Worm (Caenorhabditis elegans): ENCODE results near the gene dnj-2.

dnj-2 gene

DNA sequence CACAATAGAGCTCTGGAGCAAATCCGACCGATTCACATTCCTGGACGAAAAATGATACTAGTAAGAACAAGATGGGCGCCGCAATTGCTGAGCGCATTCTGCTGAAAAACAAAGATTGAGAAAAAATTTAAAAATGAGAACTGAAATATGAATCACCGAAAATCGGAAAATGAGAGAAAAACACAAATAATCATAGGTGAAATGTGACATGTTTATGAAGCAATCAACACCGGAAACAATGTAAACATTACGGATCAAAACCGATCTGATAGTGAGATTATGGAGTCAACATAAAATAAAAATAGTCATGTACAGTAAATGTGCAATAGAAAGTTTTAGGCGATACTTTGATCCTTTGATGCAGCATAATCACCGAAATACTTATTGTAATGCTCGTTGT lies at the start of gene dnj-2:
Gene dnj-2 (minus strand): TSS at position 101 of the 400 bp plus-strand sequence.
- TF ChIP-seq dao-5 (tag; optimal IDR thresholded peaks at IDR 0.05) (no peak), W03F9.2 (tag; optimal IDR thresholded peaks at IDR 0.05) (no peak), him-1 (tag; optimal IDR thresholded peaks at IDR 0.05) (no peak)

DNA sequence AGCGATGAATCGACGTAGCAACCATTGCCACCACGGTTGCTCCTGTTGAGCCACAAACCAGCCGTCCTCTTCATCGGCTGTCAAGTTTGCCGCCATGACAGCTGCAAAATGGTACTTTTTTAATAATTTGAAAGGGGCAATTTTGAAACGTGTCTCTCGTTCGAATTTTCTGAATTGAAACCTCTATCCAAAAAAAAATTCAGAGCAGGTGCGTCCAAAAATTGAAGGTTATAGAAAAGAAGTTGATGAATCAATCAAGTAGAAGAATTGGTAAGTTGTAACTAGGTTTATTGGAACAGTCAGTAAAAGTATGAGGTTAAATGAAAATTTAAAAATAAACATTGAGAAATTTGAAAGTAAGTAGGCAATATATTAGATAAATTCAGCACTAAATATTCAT lies 47.6 kb upstream of the dnj-2 start, which contains the start of gene T01G1.4:
Gene T01G1.4 (minus strand): TSS at position 101 of the 400 bp plus-strand sequence.
- no peak for TF ChIP-seq dao-5 (tag; optimal IDR thresholded peaks at IDR 0.05)
- TF ChIP-seq W03F9.2 (tag; optimal IDR thresholded peaks at IDR 0.05): no peak
- no peak for TF ChIP-seq him-1 (tag; optimal IDR thresholded peaks at IDR 0.05)

DNA sequence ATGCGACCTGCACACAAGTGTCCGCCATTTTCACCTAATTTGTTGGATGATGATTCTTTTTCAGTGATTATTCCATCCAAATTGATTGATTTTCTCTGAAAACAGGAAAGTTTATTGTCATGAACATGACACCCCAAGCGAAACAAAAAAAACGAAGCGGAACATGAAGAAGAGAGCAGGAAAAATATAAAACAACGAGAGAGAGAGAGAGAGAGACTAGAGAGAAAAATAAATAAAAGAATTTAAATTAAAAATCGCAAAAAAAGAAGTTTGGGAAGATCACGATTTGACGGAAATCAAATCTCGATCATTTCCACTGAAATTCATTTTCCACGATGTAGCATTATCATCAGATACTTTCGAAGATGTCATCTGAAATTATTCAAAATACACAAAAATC lies 46.0 kb upstream of the dnj-2 start, which contains the start of gene klp-12:
Gene klp-12 (minus strand): TSS at position 101 of the 400 bp plus-strand sequence.
- TF ChIP-seq him-1 (tag; optimal IDR thresholded peaks at IDR 0.05) (no peak), dao-5 (tag; optimal IDR thresholded peaks at IDR 0.05) (no peak), W03F9.2 (tag; optimal IDR thresholded peaks at IDR 0.05) (no peak)

DNA sequence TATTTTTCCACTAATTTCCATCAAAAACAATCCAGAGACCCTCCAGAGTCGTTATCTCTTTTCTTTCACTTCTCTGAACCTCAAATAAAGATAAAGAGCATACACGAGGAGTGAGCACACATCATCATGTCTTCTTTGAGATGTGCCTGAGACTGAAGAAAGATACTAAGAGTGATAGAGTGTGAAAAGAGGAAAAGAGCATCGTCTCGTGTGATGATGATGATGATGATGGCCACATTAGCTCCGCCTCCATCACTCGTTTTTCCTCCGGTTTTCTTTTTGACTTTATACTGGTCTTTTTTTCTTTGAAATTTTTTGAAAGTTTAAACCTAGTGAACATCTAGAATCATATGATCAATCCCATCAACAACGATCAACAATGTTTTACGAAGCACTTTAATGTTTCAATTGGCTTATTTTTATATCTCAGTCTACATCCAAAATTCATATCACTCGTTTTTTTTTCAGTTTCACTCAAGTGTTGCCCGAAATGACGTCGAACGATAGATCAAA lies 40.2 kb upstream of the dnj-2 start, which contains the start of gene T01G1.2:
Gene T01G1.2 (plus strand): TSS at position 463 of the 513 bp plus-strand sequence.
- TF ChIP-seq W03F9.2 (tag; optimal IDR thresholded peaks at IDR 0.05): no peak
- no peak for TF ChIP-seq dao-5 (tag; optimal IDR thresholded peaks at IDR 0.05)
- no peak for TF ChIP-seq him-1 (tag; optimal IDR thresholded peaks at IDR 0.05)

DNA sequence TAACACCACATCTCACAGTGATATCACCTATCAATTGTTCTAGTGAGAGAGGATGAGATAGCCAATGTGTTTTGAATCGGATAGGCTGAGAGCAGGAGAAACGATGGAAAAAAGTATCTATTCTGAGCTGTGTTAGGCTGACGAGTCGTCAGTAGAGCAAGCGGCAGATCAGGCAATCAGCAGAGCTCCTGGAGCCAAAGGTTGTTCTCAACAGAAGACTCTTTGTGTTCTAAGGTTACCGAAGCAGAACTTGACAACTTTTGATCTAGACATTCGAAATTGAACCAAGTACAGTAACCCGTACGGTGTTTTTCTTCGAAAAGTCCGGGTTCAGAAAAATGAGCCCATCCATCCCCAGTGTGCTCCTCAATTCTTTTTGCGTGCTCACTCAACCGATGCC lies 39.0 kb upstream of the dnj-2 start:
- no peak for TF ChIP-seq W03F9.2 (tag; optimal IDR thresholded peaks at IDR 0.05)
- no peak for TF ChIP-seq him-1 (tag; optimal IDR thresholded peaks at IDR 0.05)
- TF ChIP-seq dao-5 (tag; optimal IDR thresholded peaks at IDR 0.05): no peak

DNA sequence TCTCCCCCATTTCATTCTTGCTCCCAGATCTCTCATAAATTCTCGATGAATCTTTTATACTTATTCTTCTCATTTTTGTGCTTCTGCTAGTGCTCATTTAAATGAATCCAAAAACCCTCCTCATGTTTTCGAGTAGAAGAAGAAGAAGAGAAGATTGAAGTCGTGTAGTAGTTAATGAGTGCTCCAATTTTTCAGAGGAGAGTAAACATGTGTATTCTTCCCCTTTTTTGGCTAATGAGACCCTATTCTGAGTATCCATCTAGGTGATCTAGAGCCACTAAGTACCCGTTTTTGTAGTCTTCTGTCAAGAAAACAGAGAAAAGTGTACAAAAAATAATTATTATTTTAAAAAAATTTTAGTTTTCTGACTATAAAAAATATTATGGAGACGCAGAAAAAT lies 37.8 kb upstream of the dnj-2 start:
- TF ChIP-seq W03F9.2 (tag; optimal IDR thresholded peaks at IDR 0.05): no peak

DNA sequence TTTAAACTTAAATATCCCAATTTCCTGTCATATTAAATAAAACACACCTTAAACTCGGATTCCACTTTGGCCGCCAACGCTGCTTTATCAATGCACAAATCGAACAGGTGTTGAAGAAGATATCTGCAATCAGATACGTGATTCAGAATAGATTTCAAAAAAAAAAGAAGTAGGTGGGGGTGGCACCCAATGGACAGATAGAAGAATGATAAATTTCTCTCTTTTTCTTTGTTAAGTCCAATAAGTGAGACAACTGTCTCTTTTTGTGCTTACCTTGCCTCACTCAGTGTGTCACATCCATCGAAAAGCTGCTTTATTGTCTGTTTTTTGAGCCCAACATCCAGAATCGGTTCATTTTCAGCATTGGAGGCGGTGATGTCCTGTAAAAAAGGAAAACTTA lies 37.0 kb upstream of the dnj-2 start:
- TF ChIP-seq dao-5 (tag; optimal IDR thresholded peaks at IDR 0.05) (no peak), W03F9.2 (tag; optimal IDR thresholded peaks at IDR 0.05) (no peak), him-1 (tag; optimal IDR thresholded peaks at IDR 0.05) (no peak)

DNA sequence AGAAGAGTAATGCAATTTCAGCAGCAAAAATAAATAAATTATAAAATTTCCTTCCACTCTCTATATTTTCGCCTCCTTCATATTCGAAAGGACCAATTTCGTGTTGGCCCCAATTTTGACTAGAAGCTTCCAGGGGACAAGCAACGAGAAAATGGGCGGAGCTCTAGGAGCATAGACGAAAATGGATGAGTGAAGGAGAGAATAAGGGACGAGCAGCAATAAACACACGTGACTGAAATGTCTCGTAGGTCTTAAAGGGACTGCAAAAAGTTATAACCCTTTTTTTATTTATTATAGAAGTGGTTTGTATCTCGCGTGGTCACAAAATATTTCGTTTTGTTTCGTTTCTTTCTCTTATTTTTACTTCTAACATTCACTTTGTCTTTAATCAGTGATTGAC lies 36.0 kb upstream of the dnj-2 start:
- TF ChIP-seq dao-5 (tag; optimal IDR thresholded peaks at IDR 0.05) (no peak), him-1 (tag; optimal IDR thresholded peaks at IDR 0.05) (peak; percentile 46)

DNA sequence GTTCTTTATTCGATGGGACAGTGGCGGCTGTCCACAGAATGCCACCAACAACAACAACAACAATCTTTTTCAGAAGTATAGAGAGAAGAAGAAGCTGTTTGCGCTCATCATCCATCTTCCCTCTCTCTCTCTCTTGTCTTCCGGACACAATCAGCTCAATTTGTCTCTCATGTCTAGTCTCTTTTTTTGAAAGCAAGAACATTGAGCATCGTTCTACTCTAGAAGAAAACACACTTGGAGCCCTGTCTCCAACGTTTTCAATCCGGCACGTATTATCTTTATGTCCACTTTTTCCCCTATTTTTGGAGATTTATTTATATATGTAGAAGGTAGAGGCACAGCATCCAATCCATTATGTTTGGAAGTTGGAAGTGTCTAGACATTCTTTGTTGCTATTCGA lies 35.0 kb upstream of the dnj-2 start:
- TF ChIP-seq him-1 (tag; optimal IDR thresholded peaks at IDR 0.05) (no peak), W03F9.2 (tag; optimal IDR thresholded peaks at IDR 0.05) (no peak), dao-5 (tag; optimal IDR thresholded peaks at IDR 0.05) (no peak)

DNA sequence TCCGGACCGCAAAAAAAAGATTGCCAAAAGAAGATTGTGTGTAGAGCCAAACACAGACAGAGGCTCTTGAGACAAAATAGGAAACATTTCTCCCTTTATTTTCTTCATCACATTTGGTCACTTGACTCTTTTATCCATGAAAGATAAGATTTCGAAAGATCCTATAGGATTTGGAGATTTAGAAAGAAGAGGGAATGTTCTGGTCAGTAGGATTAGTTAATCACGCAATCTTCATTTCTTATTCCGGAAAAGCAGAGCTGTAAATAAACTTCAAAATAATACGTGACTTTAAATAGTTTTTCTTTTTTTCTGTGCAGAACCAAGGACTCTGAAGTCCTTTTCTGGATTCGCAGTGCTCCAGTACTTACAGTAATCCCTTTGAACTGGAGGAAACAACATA lies 33.5 kb upstream of the dnj-2 start:
- TF ChIP-seq W03F9.2 (tag; optimal IDR thresholded peaks at IDR 0.05) (no peak), dao-5 (tag; optimal IDR thresholded peaks at IDR 0.05) (no peak), him-1 (tag; optimal IDR thresholded peaks at IDR 0.05) (no peak)

DNA sequence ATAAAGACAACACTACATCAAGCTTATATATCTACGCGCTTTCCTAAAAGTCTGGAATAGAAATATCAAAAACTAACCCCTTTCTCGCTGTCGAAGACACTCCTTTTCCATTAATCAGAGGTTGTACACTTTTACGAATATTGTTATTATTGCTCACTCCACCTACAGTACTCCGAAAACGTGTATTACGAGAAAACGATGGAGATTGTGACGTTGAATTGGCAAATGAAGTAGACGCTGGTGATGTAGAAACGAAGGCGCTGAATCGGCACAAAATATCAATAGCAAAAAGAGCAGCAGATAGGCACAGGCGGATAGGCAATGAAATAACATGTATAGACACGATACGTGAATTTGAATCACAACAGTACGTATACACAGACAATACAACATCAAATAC lies 30.5 kb upstream of the dnj-2 start:
- TF ChIP-seq dao-5 (tag; optimal IDR thresholded peaks at IDR 0.05) (no peak), W03F9.2 (tag; optimal IDR thresholded peaks at IDR 0.05) (no peak)

DNA sequence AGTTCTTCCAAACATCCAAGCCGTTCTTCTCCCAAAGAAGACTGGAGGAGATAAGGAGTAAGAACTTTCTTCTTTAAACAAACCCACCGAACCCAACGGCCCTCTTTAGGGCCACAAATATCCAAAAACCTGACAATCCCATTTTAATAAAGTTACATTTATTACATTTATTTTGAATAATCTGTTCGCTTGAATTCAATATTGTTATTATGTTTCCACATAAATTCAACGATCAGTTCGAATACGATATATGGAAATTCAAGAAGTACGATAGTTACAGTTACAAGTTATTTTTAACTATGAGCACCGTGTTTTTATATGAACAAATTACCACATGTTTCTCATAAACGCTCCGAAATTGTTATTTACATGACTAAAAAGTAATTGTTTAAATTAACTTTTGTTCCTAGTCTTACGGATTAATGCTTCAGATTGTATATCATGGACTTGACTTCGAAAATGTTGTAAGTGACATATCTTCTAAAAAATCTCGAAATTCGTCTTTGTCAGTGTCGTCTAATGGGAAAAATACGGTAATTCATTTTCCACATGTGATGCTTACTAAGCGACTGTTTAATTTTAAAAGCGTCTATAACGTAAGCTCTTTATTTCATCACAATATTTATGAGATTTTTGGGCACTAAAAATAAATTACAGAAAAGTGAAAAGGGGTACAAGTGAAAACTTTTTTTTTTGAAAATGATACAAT lies 27.1 kb upstream of the dnj-2 start:
- TF ChIP-seq him-1 (tag; optimal IDR thresholded peaks at IDR 0.05) (no peak), W03F9.2 (tag; optimal IDR thresholded peaks at IDR 0.05) (no peak), dao-5 (tag; optimal IDR thresholded peaks at IDR 0.05) (no peak)

DNA sequence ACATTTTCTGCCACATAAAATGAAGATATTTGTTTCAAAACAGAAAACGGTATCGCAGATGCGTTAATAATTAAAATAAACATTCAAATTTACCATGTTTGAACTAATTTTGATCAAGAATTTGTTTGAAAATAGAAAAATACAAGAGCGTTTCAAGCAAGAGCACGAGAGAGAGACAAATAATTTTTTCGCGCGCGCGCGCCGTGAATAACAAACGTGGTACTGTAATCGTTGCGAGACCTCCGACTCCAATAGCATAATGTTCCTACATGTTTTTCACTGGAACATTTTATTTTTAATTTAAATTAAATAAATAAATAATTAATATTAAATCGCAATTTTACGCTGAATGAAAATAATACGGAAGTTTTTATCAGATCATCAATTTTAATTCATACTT lies 23.2 kb upstream of the dnj-2 start, which contains the start of gene F54E12.2:
Gene F54E12.2 (minus strand): TSS at position 164 of the 400 bp plus-strand sequence.
- TF ChIP-seq dao-5 (tag; optimal IDR thresholded peaks at IDR 0.05) (no peak), him-1 (tag; optimal IDR thresholded peaks at IDR 0.05) (no peak), W03F9.2 (tag; optimal IDR thresholded peaks at IDR 0.05) (peak; percentile 51)

DNA sequence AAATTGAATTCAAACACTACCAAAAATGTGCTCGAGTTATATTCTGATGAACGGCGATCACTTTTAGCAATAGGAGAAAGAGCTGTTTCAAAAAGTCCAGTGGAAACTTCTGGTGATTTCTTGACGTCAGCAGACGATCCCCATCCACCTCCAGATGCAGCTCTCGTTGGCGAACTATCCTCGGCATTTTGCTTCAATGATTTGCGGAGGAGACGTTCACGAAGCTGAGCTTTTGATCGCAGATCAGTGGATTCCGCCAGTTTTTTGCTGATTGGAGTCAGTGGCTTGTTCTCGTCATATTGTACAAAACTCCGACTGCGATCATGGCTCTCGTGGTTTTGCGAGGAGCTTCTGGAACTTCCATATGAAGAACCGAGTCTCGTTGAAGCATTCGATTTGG lies 22.4 kb upstream of the dnj-2 start:
- no peak for TF ChIP-seq W03F9.2 (tag; optimal IDR thresholded peaks at IDR 0.05)
- TF ChIP-seq dao-5 (tag; optimal IDR thresholded peaks at IDR 0.05): no peak
- no peak for TF ChIP-seq him-1 (tag; optimal IDR thresholded peaks at IDR 0.05)

DNA sequence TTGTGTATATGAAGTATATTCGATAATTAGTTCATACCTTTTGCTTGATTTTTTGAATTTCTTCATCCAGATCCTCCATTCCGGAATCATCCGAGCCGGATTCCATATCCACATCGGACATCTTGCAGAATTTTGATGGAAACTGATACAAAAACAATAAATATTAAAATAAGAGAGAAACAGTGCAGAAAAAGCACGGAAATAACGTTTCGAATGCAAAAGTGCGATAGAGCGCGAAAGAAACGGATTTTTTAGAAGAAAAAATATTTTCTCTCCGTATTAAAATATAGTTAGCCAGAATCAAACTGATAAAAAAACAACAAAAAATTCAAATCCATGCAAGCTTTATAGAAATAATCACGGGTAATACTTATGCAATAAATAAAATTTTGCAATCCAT lies 19.0 kb upstream of the dnj-2 start, which contains the start of gene sart-3:
Gene sart-3 (minus strand): TSS at position 219 of the 400 bp plus-strand sequence.
- TF ChIP-seq W03F9.2 (tag; optimal IDR thresholded peaks at IDR 0.05): no peak
- TF ChIP-seq him-1 (tag; optimal IDR thresholded peaks at IDR 0.05): no peak
- TF ChIP-seq dao-5 (tag; optimal IDR thresholded peaks at IDR 0.05): no peak

Measured in whole organism, L4/young adult.